Worm (Caenorhabditis elegans) whole organism, L1 larva: Measurements from ENCODE around the gene T21E8.5.

Experiments
- alr-1 ChIP-seq: fragments of 200-800 bp; sonication (Bioruptor generic); optimal IDR thresholded peaks from 2 replicates; lab custom pipeline; 2018; ENCODE audit warnings: borderline replicate concordance, mild to moderate bottlenecking, missing genetic modification characterization, missing compliant biosample characterization
- fkh-10 ChIP-seq: sonication (generic microtip); optimal IDR thresholded peaks from 2 replicates; lab custom pipeline; 2017; ENCODE audit warnings: missing biosample characterization, missing genetic modification reagents, missing genetic modification characterization
- lin-15B ChIP-seq: fragments of 150-350 bp; sonication (generic microtip); optimal IDR thresholded peaks from 3 replicates; lab custom pipeline; 2014; ENCODE audit warnings: missing biosample characterization, missing genetic modification characterization
- mep-1 ChIP-seq: fragments of 150-350 bp; optimal IDR thresholded peaks from 2 replicates; lab custom pipeline; 2014; ENCODE audit warnings: missing biosample characterization, missing genetic modification characterization
- nhr-28 ChIP-seq: fragments of 150-350 bp; optimal IDR thresholded peaks from 2 replicates; lab custom pipeline; 2014; ENCODE audit warnings: missing biosample characterization, missing genetic modification characterization
- nhr-84 ChIP-seq: sonication (generic microtip); optimal IDR thresholded peaks from 2 replicates; lab custom pipeline; 2017; ENCODE audit warnings: missing biosample characterization, missing genetic modification characterization
- pqm-1 ChIP-seq: sonication (generic microtip); optimal IDR thresholded peaks from 3 replicates; lab custom pipeline; 2017; ENCODE audit warnings: missing biosample characterization, missing genetic modification characterization
- sptf-1 ChIP-seq: fragments of 150-350 bp; optimal IDR thresholded peaks from 2 replicates; lab custom pipeline; 2014; ENCODE audit warnings: missing biosample characterization, missing genetic modification characterization
- unc-130 ChIP-seq: fragments of 150-350 bp; optimal IDR thresholded peaks from 2 replicates; lab custom pipeline; 2017; ENCODE audit warnings: missing biosample characterization, missing genetic modification characterization, inconsistent platforms
- zag-1 ChIP-seq: fragments of 150-350 bp; optimal IDR thresholded peaks from 2 replicates; lab custom pipeline; 2014; ENCODE audit warnings: missing biosample characterization, missing genetic modification characterization

DNA sequence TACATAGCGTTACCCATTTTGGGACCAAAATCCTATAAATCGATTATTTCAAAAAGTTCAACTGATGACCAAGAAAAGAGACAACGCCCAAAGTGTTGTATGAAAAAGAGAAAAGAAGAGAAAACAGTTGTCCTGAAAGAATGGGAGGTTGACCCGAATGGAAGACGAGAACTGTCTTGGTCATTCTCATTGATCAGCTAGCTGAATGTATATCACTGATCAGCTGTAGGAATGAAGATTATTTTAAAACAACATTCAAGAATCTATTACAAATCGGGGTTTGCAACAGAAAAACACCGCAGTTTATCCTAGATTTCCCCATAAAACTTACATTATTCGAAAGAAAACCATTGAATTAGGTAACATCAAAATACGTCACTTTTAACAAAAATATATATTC, 4.5 kb downstream of the T21E8.5 start, which contains the start of gene F47B10.5:
- TF ChIP-seq mep-1 (tag; lab: Kevin White, UChicago), result no peak
- no peak for TF ChIP-seq fkh-10 (GFP tag; lab: Kevin White, UChicago)
- TF ChIP-seq alr-1 (tag; lab: Kevin White, UChicago), result no peak
- TF ChIP-seq pqm-1 (tag; lab: Kevin White, UChicago), result no peak
- TF ChIP-seq unc-130 (tag; lab: Kevin White, UChicago), result no peak
- TF ChIP-seq sptf-1 (tag; lab: Kevin White, UChicago), result no peak
- no peak for TF ChIP-seq lin-15B
- no peak for TF ChIP-seq zag-1 (tag; lab: Kevin White, UChicago)
- no peak for TF ChIP-seq nhr-28 (tag; lab: Kevin White, UChicago)
- TF ChIP-seq nhr-84 (tag; lab: Kevin White, UChicago), result no peak
